Worm (Caenorhabditis elegans) whole organism, late embryonic: ENCODE measurements around the gene F46B6.4.

Source experiments
- C38D4.7 ChIP-seq: fragments of 200-800 bp; sonication (Bioruptor generic); optimal IDR thresholded peaks from 2 replicates; lab custom pipeline; 2018; ENCODE audit warnings: mild to moderate bottlenecking, missing genetic modification characterization, moderate library complexity, missing compliant biosample characterization
- F13H6.1 ChIP-seq: sonication (generic microtip); optimal IDR thresholded peaks from 2 replicates; lab custom pipeline; 2016; ENCODE audit warnings: missing genetic modification characterization, missing compliant biosample characterization
- K02D7.2 ChIP-seq: sonication (generic microtip); optimal IDR thresholded peaks from 2 replicates; lab custom pipeline; 2017; ENCODE audit warnings: mild to moderate bottlenecking, missing genetic modification characterization, missing compliant biosample characterization
- T23F11.4 ChIP-seq: fragments of 200-800 bp; sonication (Bioruptor generic); optimal IDR thresholded peaks from 2 replicates; lab custom pipeline; 2018; ENCODE audit warnings: mild to moderate bottlenecking, missing genetic modification characterization, missing compliant biosample characterization
- Y22D7AL.16 ChIP-seq: sonication (generic microtip); optimal IDR thresholded peaks from 2 replicates; lab custom pipeline; 2016; ENCODE audit warnings: missing genetic modification characterization, missing compliant biosample characterization
- ama-1 ChIP-seq: fragments of 150-350 bp; optimal IDR thresholded peaks from 2 replicates; lab custom pipeline; 2014
- ceh-18 ChIP-seq: sonication (generic microtip); optimal IDR thresholded peaks from 2 replicates; lab custom pipeline; 2016; ENCODE audit warnings: missing genetic modification characterization, missing compliant biosample characterization
- ceh-19 ChIP-seq: fragments of 200-800 bp; sonication (Bioruptor generic); optimal IDR thresholded peaks from 2 replicates; lab custom pipeline; 2018; ENCODE audit warnings: mild to moderate bottlenecking, missing genetic modification characterization, missing compliant biosample characterization
- ceh-2 ChIP-seq: sonication (generic microtip); optimal IDR thresholded peaks from 2 replicates; lab custom pipeline; 2016; ENCODE audit warnings: missing genotype, missing genetic modification characterization, missing compliant biosample characterization
- ceh-22 ChIP-seq: sonication (generic microtip); optimal IDR thresholded peaks from 2 replicates; lab custom pipeline; 2017; ENCODE audit warnings: missing biosample characterization, missing genetic modification characterization
- ceh-24 ChIP-seq: sonication (generic microtip); optimal IDR thresholded peaks from 2 replicates; lab custom pipeline; 2016; ENCODE audit warnings: mild to moderate bottlenecking, missing genetic modification characterization, missing compliant biosample characterization
- ceh-30 ChIP-seq: fragments of 150-350 bp; optimal IDR thresholded peaks from 2 replicates; lab custom pipeline; 2014; ENCODE audit warnings: missing biosample characterization, missing genetic modification characterization
- ceh-34 ChIP-seq: sonication (generic microtip); optimal IDR thresholded peaks from 2 replicates; lab custom pipeline; 2016; ENCODE audit warnings: mild to moderate bottlenecking, missing genetic modification characterization, missing compliant biosample characterization
- ceh-45 ChIP-seq: fragments of 200-800 bp; sonication (Bioruptor generic); IDR thresholded peaks from 2 replicates; pipeline ENCODE4 v1.3.6; 2022; ENCODE audit warnings: missing genetic modification reagents, missing genetic modification characterization, missing compliant biosample characterization
- ceh-6 ChIP-seq: fragments of 200-800 bp; sonication (Bioruptor generic); optimal IDR thresholded peaks from 2 replicates; lab custom pipeline; 2018; ENCODE audit warnings: mild to moderate bottlenecking, missing genetic modification characterization, missing compliant biosample characterization
- che-1 ChIP-seq: sonication (generic microtip); optimal IDR thresholded peaks from 2 replicates; lab custom pipeline; 2016; ENCODE audit warnings: mild to moderate bottlenecking, missing genetic modification characterization, missing compliant biosample characterization
- fkh-10 ChIP-seq: fragments of 150-350 bp; optimal IDR thresholded peaks from 2 replicates; lab custom pipeline; 2014; ENCODE audit warnings: missing biosample characterization, missing genetic modification reagents, missing genetic modification characterization
- fkh-6 ChIP-seq: sonication (generic microtip); optimal IDR thresholded peaks from 2 replicates; lab custom pipeline; 2016; ENCODE audit warnings: missing genetic modification characterization, missing compliant biosample characterization
- gmeb-2 ChIP-seq: sonication (generic microtip); optimal IDR thresholded peaks from 2 replicates; lab custom pipeline; 2016; ENCODE audit warnings: missing genetic modification characterization, inconsistent platforms, missing compliant biosample characterization
- hlh-13 ChIP-seq: fragments of 200-800 bp; sonication (Bioruptor generic); optimal IDR thresholded peaks from 2 replicates; lab custom pipeline; 2018; ENCODE audit warnings: mild to moderate bottlenecking, missing genetic modification characterization, missing compliant biosample characterization
- hlh-15 ChIP-seq: sonication (generic microtip); optimal IDR thresholded peaks from 2 replicates; lab custom pipeline; 2016; ENCODE audit warnings: missing genetic modification characterization, missing compliant biosample characterization
- hlh-30 ChIP-seq: sonication (generic microtip); optimal IDR thresholded peaks from 2 replicates; lab custom pipeline; 2017; ENCODE audit warnings: antibody characterized with exemption, missing genetic modification characterization, missing compliant biosample characterization; ENCODE audit not compliant: insufficient read depth
- hlh-6 ChIP-seq: sonication (generic microtip); optimal IDR thresholded peaks from 2 replicates; lab custom pipeline; 2016; ENCODE audit warnings: missing genotype, missing genetic modification characterization, missing compliant biosample characterization
- lim-6 ChIP-seq: sonication (generic microtip); optimal IDR thresholded peaks from 2 replicates; lab custom pipeline; 2016; ENCODE audit warnings: missing genetic modification characterization, missing compliant biosample characterization
- lin-11 ChIP-seq: fragments of 200-800 bp; sonication (Bioruptor generic); optimal IDR thresholded peaks from 2 replicates; lab custom pipeline; 2018; ENCODE audit warnings: mild to moderate bottlenecking, missing genetic modification characterization, missing compliant biosample characterization
- madf-2 ChIP-seq: sonication (generic microtip); optimal IDR thresholded peaks from 2 replicates; lab custom pipeline; 2017; ENCODE audit warnings: missing genetic modification characterization, missing compliant biosample characterization
- nhr-11 ChIP-seq: fragments of 150-350 bp; optimal IDR thresholded peaks from 2 replicates; lab custom pipeline; 2014; ENCODE audit warnings: missing biosample characterization, missing genetic modification characterization
- odd-2 ChIP-seq: sonication (generic microtip); optimal IDR thresholded peaks from 2 replicates; lab custom pipeline; 2017; ENCODE audit warnings: antibody characterized with exemption, mild to moderate bottlenecking, missing genetic modification characterization, missing compliant biosample characterization
- pag-3 ChIP-seq: sonication (generic microtip); optimal IDR thresholded peaks from 2 replicates; lab custom pipeline; 2016; ENCODE audit warnings: missing compliant biosample characterization, missing genetic modification characterization, borderline replicate concordance
- pat-9 ChIP-seq: fragments of 200-800 bp; sonication (Bioruptor generic); optimal IDR thresholded peaks from 2 replicates; lab custom pipeline; 2018; ENCODE audit warnings: mild to moderate bottlenecking, missing genetic modification characterization, moderate library complexity, missing compliant biosample characterization
- pax-1 ChIP-seq: fragments of 150-350 bp; optimal IDR thresholded peaks from 2 replicates; lab custom pipeline; 2014; ENCODE audit warnings: missing biosample characterization, missing genetic modification characterization
- pha-2 ChIP-seq: sonication (generic microtip); optimal IDR thresholded peaks from 2 replicates; lab custom pipeline; 2017; ENCODE audit warnings: mild to moderate bottlenecking, missing genetic modification characterization, missing compliant biosample characterization
- pha-4 ChIP-seq: fragments of 150-350 bp; optimal IDR thresholded peaks from 2 replicates; lab custom pipeline; 2018; ENCODE audit warnings: missing biosample characterization, missing genetic modification reagents, missing genetic modification characterization
- pqm-1 ChIP-seq: sonication (generic microtip); optimal IDR thresholded peaks from 2 replicates; lab custom pipeline; 2016; ENCODE audit warnings: missing genetic modification characterization, missing compliant biosample characterization
- rnt-1 ChIP-seq: sonication (generic microtip); optimal IDR thresholded peaks from 2 replicates; lab custom pipeline; 2016; ENCODE audit warnings: missing genetic modification characterization, missing compliant biosample characterization
- syd-9 ChIP-seq: sonication (generic microtip); optimal IDR thresholded peaks from 2 replicates; lab custom pipeline; 2016; ENCODE audit warnings: mild to moderate bottlenecking, missing genetic modification characterization, moderate library complexity, missing compliant biosample characterization
- tbx-7 ChIP-seq: sonication (generic microtip); optimal IDR thresholded peaks from 2 replicates; lab custom pipeline; 2016; ENCODE audit warnings: missing genotype, missing genetic modification characterization, missing compliant biosample characterization
- ttx-3 ChIP-seq: sonication (generic microtip); optimal IDR thresholded peaks from 2 replicates; lab custom pipeline; 2016; ENCODE audit warnings: missing genetic modification reagents, missing genetic modification characterization, missing compliant biosample characterization
- unc-42 ChIP-seq: sonication (generic microtip); optimal IDR thresholded peaks from 2 replicates; lab custom pipeline; 2016; ENCODE audit warnings: missing genotype, missing genetic modification characterization, missing compliant biosample characterization
- unc-55 ChIP-seq: sonication (generic microtip); optimal IDR thresholded peaks from 2 replicates; lab custom pipeline; 2017; ENCODE audit warnings: missing biosample characterization, missing genetic modification reagents, missing genetic modification characterization
- unc-86 ChIP-seq: sonication (generic microtip); optimal IDR thresholded peaks from 2 replicates; lab custom pipeline; 2016; ENCODE audit warnings: missing genetic modification characterization, missing compliant biosample characterization
- ztf-16 ChIP-seq: sonication (generic microtip); optimal IDR thresholded peaks from 2 replicates; lab custom pipeline; 2017; ENCODE audit warnings: missing genetic modification characterization, missing compliant biosample characterization

The F46B6.4 gene

DNA sequence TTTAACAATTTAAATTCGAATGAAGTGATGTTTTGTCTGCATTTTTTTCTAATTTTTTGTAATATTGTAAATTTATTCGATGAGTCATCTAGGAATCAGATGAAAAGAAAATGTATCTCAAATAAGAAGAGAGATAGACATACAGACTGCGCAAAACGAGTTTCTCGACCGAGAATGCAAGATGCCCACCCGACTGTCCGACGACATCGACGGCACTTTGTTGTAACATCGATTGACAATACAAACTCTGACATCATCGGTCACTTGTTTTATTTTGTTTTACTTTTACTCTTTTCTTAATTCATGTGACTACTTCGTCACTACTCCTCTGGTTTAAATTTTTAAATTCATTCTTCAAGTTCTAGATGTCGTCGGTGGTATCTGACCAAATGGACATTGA is 38.5 kb downstream of the F46B6.4 start, which contains the start of gene sta-2:
sta-2 (plus strand) TSS at position 349 of the 400 bp plus-strand sequence.
- TF ChIP-seq hlh-6 (tag; lab: Kevin White, UChicago) (no peak), pag-3 (tag; lab: Kevin White, UChicago) (no peak), rnt-1 (tag; lab: Kevin White, UChicago) (no peak), gmeb-2 (tag; lab: Kevin White, UChicago) (no peak)

DNA sequence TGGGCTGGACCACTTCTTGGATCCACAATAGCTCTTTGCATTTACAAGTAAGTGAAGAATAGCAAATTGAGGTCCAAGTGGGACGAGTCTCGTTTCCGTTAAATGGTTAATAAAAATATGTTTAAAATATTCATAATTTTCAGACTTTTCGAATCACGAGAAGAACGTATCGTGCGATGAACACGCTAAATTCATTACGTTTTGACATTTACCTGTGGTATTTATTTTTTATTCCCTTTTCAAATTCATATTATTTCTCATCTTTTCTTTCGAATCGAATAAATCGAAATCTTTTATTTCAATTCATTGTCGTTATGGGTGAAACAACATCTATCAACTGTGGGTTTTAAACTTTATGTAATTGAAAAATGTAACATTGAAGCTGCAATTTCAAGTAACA is 39.9 kb downstream of the F46B6.4 start, which contains the start of gene marc-1:
marc-1 (plus strand) TSS at position 301 of the 400 bp plus-strand sequence.
- TF ChIP-seq pat-9 (no peak), hlh-30 (tag; lab: Kevin White, UChicago) (no peak), ceh-34 (tag; lab: Kevin White, UChicago) (no peak), hlh-13 (GFP tag; lab: Kevin White, UChicago) (no peak), unc-86 (tag; lab: Kevin White, UChicago) (no peak), pag-3 (tag; lab: Kevin White, UChicago) (no peak), che-1 (no peak), unc-55 (no peak), ama-1 (lab: Kevin White, UChicago) (no peak), ceh-30 (tag; lab: Kevin White, UChicago) (no peak), ceh-18 (no peak), T23F11.4 (GFP tag; lab: Kevin White, UChicago) (no peak)
- TF ChIP-seq, all 69 proteins: peak for 0

DNA sequence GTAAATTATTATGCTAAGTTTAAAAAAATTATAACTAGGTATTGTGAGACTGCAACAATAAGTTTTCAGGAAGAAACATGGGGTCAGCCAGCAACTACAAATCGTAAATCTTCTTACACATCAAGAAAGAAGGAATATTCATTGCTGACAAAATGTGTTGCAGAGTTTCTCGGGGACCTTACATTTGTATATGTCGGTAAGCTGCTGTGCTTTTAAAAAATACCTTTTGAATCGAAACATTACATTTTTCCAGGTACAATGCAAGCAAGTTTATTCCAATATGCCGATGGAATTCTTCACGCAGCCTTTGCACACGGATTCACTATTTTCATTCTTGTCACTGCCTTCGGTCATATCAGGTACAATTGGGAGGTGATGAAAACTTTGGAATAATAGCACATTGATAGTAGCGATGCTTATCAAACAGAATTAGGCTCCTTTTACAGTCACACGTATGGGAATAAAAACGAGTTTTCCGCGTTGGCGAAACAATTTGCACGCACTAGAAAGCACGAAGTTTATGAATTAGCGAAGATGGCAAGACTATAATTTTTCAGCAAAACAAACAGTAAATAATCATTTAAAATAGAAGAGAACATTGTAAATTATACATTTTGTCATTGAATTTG is 41.1 kb downstream of the F46B6.4 start:
- TF ChIP-seq fkh-6 (no peak), pha-4 (tag; lab: Kevin White, UChicago) (no peak), F13H6.1 (tag; lab: Kevin White, UChicago) (no peak), rnt-1 (tag; lab: Kevin White, UChicago) (no peak), fkh-10 (GFP tag; lab: Kevin White, UChicago) (no peak), lim-6 (no peak), C38D4.7 (no peak), odd-2 (no peak), nhr-11 (no peak), ama-1 (lab: Kevin White, UChicago) (no peak), unc-42 (tag; lab: Kevin White, UChicago) (no peak), pqm-1 (no peak), ceh-6 (GFP tag; lab: Kevin White, UChicago) (no peak), pat-9 (no peak), ttx-3 (tag; lab: Kevin White, UChicago) (no peak), hlh-15 (tag; lab: Kevin White, UChicago) (no peak), pax-1 (tag; lab: Kevin White, UChicago) (no peak), ceh-45 (no peak)

- TF ChIP-seq ceh-19 (GFP tag; lab: Kevin White, UChicago) (no peak), ceh-34 (tag; lab: Kevin White, UChicago) (no peak), ceh-45 (no peak), rnt-1 (tag; lab: Kevin White, UChicago) (no peak), ceh-2 (tag; lab: Kevin White, UChicago) (no peak)
Measured at ce11 chrV:9737287-9737686, 42.0 kb downstream of the F46B6.4 start, which contains the start of gene aqp-4. Gene aqp-4 (plus strand): TSS chrV:9737556.

DNA sequence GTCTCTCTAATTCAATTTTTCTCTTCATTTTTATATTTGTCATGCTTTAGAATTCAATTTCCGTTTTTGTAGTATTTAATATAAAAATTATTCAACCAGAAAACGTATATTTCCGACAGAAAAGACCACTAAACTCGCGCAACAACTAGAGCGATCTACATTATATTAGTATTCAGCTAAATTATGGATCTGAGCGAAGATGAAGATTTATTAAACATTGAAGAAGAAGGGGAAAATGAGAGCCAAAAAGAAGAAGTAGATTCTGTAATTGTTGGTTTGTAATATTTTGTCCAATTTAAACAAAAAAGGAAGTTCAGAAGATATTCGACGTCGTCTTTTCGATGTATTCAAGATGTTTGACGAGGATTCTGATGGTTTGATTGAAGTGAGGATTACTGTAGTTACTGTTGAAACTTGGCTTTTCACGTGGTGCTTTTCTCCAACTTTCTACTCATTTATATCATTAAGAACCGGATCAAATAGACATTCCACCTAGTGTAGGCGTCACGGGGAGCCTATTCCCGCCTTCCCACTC is 45.3 kb downstream of the F46B6.4 start, which contains the start of gene cal-7:
cal-7 (plus strand) TSS at position 184 of the 535 bp plus-strand sequence.
- TF ChIP-seq unc-55 (no peak), pha-2 (tag; lab: Kevin White, UChicago) (no peak), lin-11 (tag; lab: Kevin White, UChicago) (no peak), ztf-16 (tag; lab: Kevin White, UChicago) (no peak), syd-9 (no peak), pha-4 (tag; lab: Kevin White, UChicago) (no peak), tbx-7 (tag; lab: Kevin White, UChicago) (no peak), T23F11.4 (GFP tag; lab: Kevin White, UChicago) (no peak), C38D4.7 (no peak), Y22D7AL.16 (tag; lab: Kevin White, UChicago) (no peak), ceh-22 (no peak), K02D7.2 (tag; lab: Kevin White, UChicago) (no peak), ceh-24 (tag; lab: Kevin White, UChicago) (no peak), ceh-30 (tag; lab: Kevin White, UChicago) (no peak), madf-2 (tag; lab: Kevin White, UChicago) (no peak)
